Worm (Caenorhabditis elegans) whole organism, L1 larva: ENCODE data around the gene irld-44.

Source experiments
- ama-1 ChIP-seq: fragments of 150-350 bp; optimal IDR thresholded peaks from 2 replicates; lab custom pipeline; 2014
- ceh-82 ChIP-seq, 3 experiments: fragments of 150-350 bp in 1 of 3; sonication (generic microtip) in 2 of 3; optimal IDR thresholded peaks; 2 replicates each; lab custom pipeline; 2014 to 2017; ENCODE audit warnings: missing biosample characterization in 3 of 3, missing genetic modification characterization in 3 of 3
- ces-1 ChIP-seq: fragments of 150-350 bp; optimal IDR thresholded peaks from 2 replicates; lab custom pipeline; 2014; ENCODE audit warnings: missing biosample characterization, missing genetic modification reagents, missing genetic modification characterization
- egl-27 ChIP-seq, 2 experiments: fragments of 150-350 bp in 1 of 2; sonication (generic microtip); optimal IDR thresholded peaks; 3 replicates each; lab custom pipeline; 2017 to 2018; ENCODE audit warnings: missing biosample characterization in 2 of 2, missing genetic modification characterization in 2 of 2, missing genetic modification reagents in 2 of 2
- lin-13 ChIP-seq: fragments of 150-350 bp; optimal IDR thresholded peaks from 2 replicates; lab custom pipeline; 2014; ENCODE audit warnings: missing biosample characterization, missing genetic modification reagents, missing genetic modification characterization
- lin-35 ChIP-seq, 2 experiments: fragments of 150-350 bp; optimal IDR thresholded peaks; 2 replicates each; lab custom pipeline; 2014; ENCODE audit warnings: missing biosample characterization in 2 of 2, missing genetic modification characterization in 2 of 2, missing genetic modification reagents in 2 of 2
- mep-1 ChIP-seq: fragments of 150-350 bp; optimal IDR thresholded peaks from 2 replicates; lab custom pipeline; 2014; ENCODE audit warnings: missing biosample characterization, missing genetic modification characterization
- nhr-47 ChIP-seq: sonication (generic microtip); optimal IDR thresholded peaks from 2 replicates; lab custom pipeline; 2016; ENCODE audit warnings: mild to moderate bottlenecking, missing genetic modification characterization, moderate library complexity, missing compliant biosample characterization
- nhr-84 ChIP-seq: sonication (generic microtip); optimal IDR thresholded peaks from 2 replicates; lab custom pipeline; 2017; ENCODE audit warnings: missing biosample characterization, missing genetic modification characterization
- pqm-1 ChIP-seq: sonication (generic microtip); optimal IDR thresholded peaks from 3 replicates; lab custom pipeline; 2017; ENCODE audit warnings: missing biosample characterization, missing genetic modification characterization
- unc-130 ChIP-seq: fragments of 150-350 bp; optimal IDR thresholded peaks from 2 replicates; lab custom pipeline; 2017; ENCODE audit warnings: missing biosample characterization, missing genetic modification characterization, inconsistent platforms

DNA sequence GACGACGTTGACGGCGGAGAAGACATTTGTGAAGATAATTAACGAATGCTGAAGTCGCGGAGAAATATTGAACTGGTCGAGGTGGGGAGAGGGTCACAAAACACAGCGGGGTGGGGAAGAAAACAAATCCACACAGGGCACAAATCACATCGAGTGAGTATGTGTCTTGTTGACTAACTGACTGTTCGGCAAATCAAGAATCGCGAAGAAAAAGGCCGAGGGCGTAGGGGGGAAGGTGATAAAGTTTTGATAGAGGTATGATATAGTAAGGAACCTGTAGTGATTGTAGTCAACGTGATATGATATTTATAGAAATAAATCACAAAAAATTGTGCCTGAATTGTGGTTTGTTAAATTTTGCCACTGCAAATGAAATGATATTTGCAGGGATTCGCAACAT, 43.4 kb upstream of the irld-44 start, which contains the start of gene nhr-178:
- TF ChIP-seq nhr-47 (tag; lab: Kevin White, UChicago), result no peak
- TF ChIP-seq ces-1 (GFP tag; lab: Kevin White, UChicago), result no peak
- no peak for TF ChIP-seq unc-130 (tag; lab: Kevin White, UChicago)
- peak in 1 of 2 experiments; percentile 46 for TF ChIP-seq lin-35 (GFP tag; optimal IDR thresholded peaks at IDR 0.05; lab: Kevin White, UChicago)
- TF ChIP-seq nhr-84 (tag; lab: Kevin White, UChicago), result no peak
- TF ChIP-seq ama-1, result no peak
- no peak for TF ChIP-seq pqm-1 (tag; lab: Kevin White, UChicago)
- TF ChIP-seq egl-27 (tag; optimal IDR thresholded peaks at IDR 0.05; lab: Kevin White, UChicago), result no peak
- no peak for TF ChIP-seq ceh-82 (tag; optimal IDR thresholded peaks at IDR 0.05; lab: Kevin White, UChicago)
- TF ChIP-seq mep-1, result no peak
- no peak for TF ChIP-seq lin-13 (GFP tag; lab: Kevin White, UChicago)
